Fruit fly (Drosophila melanogaster): ENCODE measurements around the gene CecA2.
A peak's percentile ranks its signal among the peaks of the same experiment; 100 is the strongest.

CecA2 gene

dm6 chr3R:30189398-30189797 lies 22.6 kb upstream of the CecA2 start:
- no peak for TF ChIP-seq ham (GFP tag; IDR thresholded peaks at IDR 0.05)
- TF ChIP-seq chinmo (GFP tag; IDR thresholded peaks at IDR 0.05; ENCODE audit: partially characterized antibody) = 0 out of 4 replicates have a peak, but pooled peaks have one; percentile 14

dm6 chr3R:30189836-30190235 lies 22.1 kb upstream of the CecA2 start:
- TF ChIP-seq Adf1 (GFP tag; IDR thresholded peaks at IDR 0.05) (no peak), CG32767 (GFP tag; IDR thresholded peaks at IDR 0.05) (peak; percentile 67), ac (GFP tag; optimal IDR thresholded peaks at IDR 0.05) (no peak), CG31365 (tag; optimal IDR thresholded peaks at IDR 0.05) (peak; percentile 34), CG12104 (GFP tag; optimal IDR thresholded peaks at IDR 0.05) (peak; percentile 50), phol (tag; optimal IDR thresholded peaks at IDR 0.05) (peak; percentile 78), ttk (GFP tag; IDR thresholded peaks at IDR 0.05) (peak; percentile 80), hkb (optimal IDR thresholded peaks at IDR 0.05) (no peak), hkb (GFP tag; IDR thresholded peaks at IDR 0.05) (peak; percentile 88), Taf1 (GFP tag; IDR thresholded peaks at IDR 0.05) (peak; percentile 65), BtbVII (GFP tag; optimal IDR thresholded peaks at IDR 0.05) (peak; percentile 44), Usf (GFP tag; optimal IDR thresholded peaks at IDR 0.05) (peak; percentile 16), ftz-f1 (GFP tag; optimal IDR thresholded peaks at IDR 0.05) (no peak), Antp (GFP tag; optimal IDR thresholded peaks at IDR 0.05) (peak; percentile 51), unc-4 (GFP tag; IDR thresholded peaks at IDR 0.05; ENCODE audit: partially characterized antibody) (no peak), psq (GFP tag; optimal IDR thresholded peaks at IDR 0.05) (no peak), NFAT (GFP tag; IDR thresholded peaks at IDR 0.05) (0 out of 2 replicates have a peak, but pooled peaks have one; percentile 31), CG2889 (GFP tag; IDR thresholded peaks at IDR 0.05) (0 out of 3 replicates have a peak, but pooled peaks have one; percentile 36), Lpt (GFP tag; optimal IDR thresholded peaks at IDR 0.05) (no peak), pnt (GFP tag; optimal IDR thresholded peaks at IDR 0.05) (peak; percentile 66), aop (GFP tag; IDR thresholded peaks at IDR 0.05) (peak; percentile 66; the same call in 1 of the 2 replicates), Tbp (GFP tag; optimal IDR thresholded peaks at IDR 0.05) (no peak), mirr (GFP tag; optimal IDR thresholded peaks at IDR 0.05) (no peak), CG8388 (GFP tag; optimal IDR thresholded peaks at IDR 0.05) (peak; percentile 67), p53 (GFP tag; optimal IDR thresholded peaks at IDR 0.05) (no peak), CG6791 (GFP tag; IDR thresholded peaks at IDR 0.05; ENCODE audit: partially characterized antibody) (no peak), usp (GFP tag; optimal IDR thresholded peaks at IDR 0.05) (no peak), cato (GFP tag; optimal IDR thresholded peaks at IDR 0.05; ENCODE audit: borderline replicate concordance) (peak; percentile 17), ci (GFP tag; IDR thresholded peaks at IDR 0.05) (peak; percentile 92), Bdp1 (GFP tag; optimal IDR thresholded peaks at IDR 0.05) (peak; percentile 43), Dp (GFP tag; optimal IDR thresholded peaks at IDR 0.05) (no peak), sisA (GFP tag; IDR thresholded peaks at IDR 0.05) (peak; percentile 82), CG16863 (GFP tag; optimal IDR thresholded peaks at IDR 0.05) (peak; percentile 22), D19A (tag; optimal IDR thresholded peaks at IDR 0.05) (peak; percentile 55), Dip2 (GFP tag; IDR thresholded peaks at IDR 0.05) (no peak), CG33213 (GFP tag; optimal IDR thresholded peaks at IDR 0.05) (peak; percentile 38), CG10274 (GFP tag; optimal IDR thresholded peaks at IDR 0.05) (peak; percentile 51), zen (tag; optimal IDR thresholded peaks at IDR 0.05) (peak; percentile 43), eyg (GFP tag; optimal IDR thresholded peaks at IDR 0.05) (no peak), bsh (GFP tag; optimal IDR thresholded peaks at IDR 0.05) (peak in 1 of 2 experiments; percentile 79), prd (optimal IDR thresholded peaks at IDR 0.05) (no peak), prd (GFP tag; IDR thresholded peaks at IDR 0.05) (peak; percentile 88), HLH4C (GFP tag; IDR thresholded peaks at IDR 0.05; ENCODE audit: partially characterized antibody) (no peak), CG6765 (GFP tag; optimal IDR thresholded peaks at IDR 0.05) (no peak), vfl (GFP tag; optimal IDR thresholded peaks at IDR 0.05) (no peak), CG12219 (GFP tag; optimal IDR thresholded peaks at IDR 0.05) (peak; percentile 72), Atf6 (GFP tag; IDR thresholded peaks at IDR 0.05) (peak; percentile 78), gro (GFP tag; optimal IDR thresholded peaks at IDR 0.05) (no peak), YL-1 (GFP tag; optimal IDR thresholded peaks at IDR 0.05) (no peak)

All from whole organism, embryonic.